Worm (Caenorhabditis elegans) whole organism, late embryonic: ENCODE results near the gene asp-4.

Source experiments
- C08G9.2 ChIP-seq: sonication (generic microtip); optimal IDR thresholded peaks from 2 replicates; lab custom pipeline; 2016; ENCODE audit warnings: mild to moderate bottlenecking, missing genetic modification characterization, moderate library complexity, missing compliant biosample characterization
- C38D4.7 ChIP-seq: fragments of 200-800 bp; sonication (Bioruptor generic); optimal IDR thresholded peaks from 2 replicates; lab custom pipeline; 2018; ENCODE audit warnings: mild to moderate bottlenecking, missing genetic modification characterization, moderate library complexity, missing compliant biosample characterization
- K09A11.1 ChIP-seq: sonication (generic microtip); optimal IDR thresholded peaks from 2 replicates; lab custom pipeline; 2017; ENCODE audit warnings: antibody characterized with exemption, mild to moderate bottlenecking, missing genetic modification characterization, missing compliant biosample characterization; ENCODE audit not compliant: insufficient read depth
- T23F11.4 ChIP-seq: fragments of 200-800 bp; sonication (Bioruptor generic); optimal IDR thresholded peaks from 2 replicates; lab custom pipeline; 2018; ENCODE audit warnings: mild to moderate bottlenecking, missing genetic modification characterization, missing compliant biosample characterization
- Y22D7AL.16 ChIP-seq: sonication (generic microtip); optimal IDR thresholded peaks from 2 replicates; lab custom pipeline; 2016; ENCODE audit warnings: missing genetic modification characterization, missing compliant biosample characterization
- ahr-1 ChIP-seq: sonication (generic microtip); optimal IDR thresholded peaks from 2 replicates; lab custom pipeline; 2016; ENCODE audit warnings: missing genetic modification characterization, missing compliant biosample characterization
- ceh-14 ChIP-seq: sonication (generic microtip); optimal IDR thresholded peaks from 2 replicates; lab custom pipeline; 2016; ENCODE audit warnings: missing genotype, missing genetic modification characterization, missing compliant biosample characterization
- ceh-18 ChIP-seq: sonication (generic microtip); optimal IDR thresholded peaks from 2 replicates; lab custom pipeline; 2016; ENCODE audit warnings: missing genetic modification characterization, missing compliant biosample characterization
- ceh-2 ChIP-seq: sonication (generic microtip); optimal IDR thresholded peaks from 2 replicates; lab custom pipeline; 2016; ENCODE audit warnings: missing genotype, missing genetic modification characterization, missing compliant biosample characterization
- ceh-22 ChIP-seq: sonication (generic microtip); optimal IDR thresholded peaks from 2 replicates; lab custom pipeline; 2017; ENCODE audit warnings: missing biosample characterization, missing genetic modification characterization
- ceh-30 ChIP-seq: fragments of 150-350 bp; optimal IDR thresholded peaks from 2 replicates; lab custom pipeline; 2014; ENCODE audit warnings: missing biosample characterization, missing genetic modification characterization
- ceh-31 ChIP-seq: sonication (generic microtip); optimal IDR thresholded peaks from 2 replicates; lab custom pipeline; 2016; ENCODE audit warnings: missing genetic modification characterization, missing compliant biosample characterization
- ceh-34 ChIP-seq: sonication (generic microtip); optimal IDR thresholded peaks from 2 replicates; lab custom pipeline; 2016; ENCODE audit warnings: mild to moderate bottlenecking, missing genetic modification characterization, missing compliant biosample characterization
- ceh-48 ChIP-seq: sonication (generic microtip); optimal IDR thresholded peaks from 2 replicates; lab custom pipeline; 2016; ENCODE audit warnings: missing genetic modification characterization, inconsistent platforms, missing compliant biosample characterization
- ceh-9 ChIP-seq: sonication (generic microtip); optimal IDR thresholded peaks from 2 replicates; lab custom pipeline; 2016; ENCODE audit warnings: mild to moderate bottlenecking, missing genetic modification characterization, inconsistent platforms, missing compliant biosample characterization
- dmd-4 ChIP-seq: sonication (generic microtip); optimal IDR thresholded peaks from 2 replicates; lab custom pipeline; 2016; ENCODE audit warnings: borderline replicate concordance, missing genetic modification characterization, missing compliant biosample characterization
- dve-1 ChIP-seq: sonication (generic microtip); optimal IDR thresholded peaks from 2 replicates; lab custom pipeline; 2017; ENCODE audit warnings: antibody characterized with exemption, mild to moderate bottlenecking, missing genetic modification characterization, missing compliant biosample characterization
- elt-4 ChIP-seq: sonication (generic microtip); optimal IDR thresholded peaks from 2 replicates; lab custom pipeline; 2016; ENCODE audit warnings: missing genetic modification characterization, missing compliant biosample characterization
- eyg-1 ChIP-seq: sonication (generic microtip); optimal IDR thresholded peaks from 2 replicates; lab custom pipeline; 2016; ENCODE audit warnings: missing genotype, missing genetic modification characterization, missing compliant biosample characterization
- hlh-15 ChIP-seq: sonication (generic microtip); optimal IDR thresholded peaks from 2 replicates; lab custom pipeline; 2016; ENCODE audit warnings: missing genetic modification characterization, missing compliant biosample characterization
- hlh-30 ChIP-seq: sonication (generic microtip); optimal IDR thresholded peaks from 2 replicates; lab custom pipeline; 2017; ENCODE audit warnings: antibody characterized with exemption, missing genetic modification characterization, missing compliant biosample characterization; ENCODE audit not compliant: insufficient read depth
- hlh-8 ChIP-seq: sonication (generic microtip); optimal IDR thresholded peaks from 2 replicates; lab custom pipeline; 2016; ENCODE audit warnings: missing genotype, missing genetic modification characterization, missing compliant biosample characterization
- lin-11 ChIP-seq: fragments of 200-800 bp; sonication (Bioruptor generic); optimal IDR thresholded peaks from 2 replicates; lab custom pipeline; 2018; ENCODE audit warnings: mild to moderate bottlenecking, missing genetic modification characterization, missing compliant biosample characterization
- mec-3 ChIP-seq: sonication (generic microtip); optimal IDR thresholded peaks from 2 replicates; lab custom pipeline; 2016; ENCODE audit warnings: borderline replicate concordance, missing genetic modification characterization, missing compliant biosample characterization
- nfya-1 ChIP-seq: sonication (generic microtip); optimal IDR thresholded peaks from 2 replicates; lab custom pipeline; 2017; ENCODE audit warnings: missing genetic modification characterization, mild to moderate bottlenecking, missing compliant biosample characterization, antibody characterized with exemption, moderate library complexity
- nhr-11 ChIP-seq: fragments of 150-350 bp; optimal IDR thresholded peaks from 2 replicates; lab custom pipeline; 2014; ENCODE audit warnings: missing biosample characterization, missing genetic modification characterization
- nhr-232 ChIP-seq: sonication (generic microtip); optimal IDR thresholded peaks from 2 replicates; lab custom pipeline; 2016; ENCODE audit warnings: missing genetic modification characterization, missing compliant biosample characterization
- npax-4 ChIP-seq: sonication (generic microtip); optimal IDR thresholded peaks from 2 replicates; lab custom pipeline; 2016; ENCODE audit warnings: missing genetic modification characterization, missing compliant biosample characterization
- odd-2 ChIP-seq: sonication (generic microtip); optimal IDR thresholded peaks from 2 replicates; lab custom pipeline; 2017; ENCODE audit warnings: antibody characterized with exemption, mild to moderate bottlenecking, missing genetic modification characterization, missing compliant biosample characterization
- pha-2 ChIP-seq: sonication (generic microtip); optimal IDR thresholded peaks from 2 replicates; lab custom pipeline; 2017; ENCODE audit warnings: mild to moderate bottlenecking, missing genetic modification characterization, missing compliant biosample characterization
- ref-2 ChIP-seq: sonication (generic microtip); optimal IDR thresholded peaks from 2 replicates; lab custom pipeline; 2016; ENCODE audit warnings: missing genetic modification characterization, missing compliant biosample characterization
- rnt-1 ChIP-seq: sonication (generic microtip); optimal IDR thresholded peaks from 2 replicates; lab custom pipeline; 2016; ENCODE audit warnings: missing genetic modification characterization, missing compliant biosample characterization
- sox-2 ChIP-seq: fragments of 200-800 bp; sonication (Bioruptor generic); IDR thresholded peaks from 2 replicates; pipeline ENCODE4 v1.3.6; 2022; ENCODE audit warnings: missing genetic modification reagents, missing genetic modification characterization, missing compliant biosample characterization
- sox-4 ChIP-seq: sonication (generic microtip); optimal IDR thresholded peaks from 2 replicates; lab custom pipeline; 2017; ENCODE audit warnings: mild to moderate bottlenecking, missing genetic modification characterization, inconsistent platforms, missing compliant biosample characterization
- syd-9 ChIP-seq: sonication (generic microtip); optimal IDR thresholded peaks from 2 replicates; lab custom pipeline; 2016; ENCODE audit warnings: mild to moderate bottlenecking, missing genetic modification characterization, moderate library complexity, missing compliant biosample characterization
- tbx-2 ChIP-seq: sonication (generic microtip); optimal IDR thresholded peaks from 2 replicates; lab custom pipeline; 2016; ENCODE audit warnings: missing genetic modification characterization, missing compliant biosample characterization
- tbx-7 ChIP-seq: sonication (generic microtip); optimal IDR thresholded peaks from 2 replicates; lab custom pipeline; 2016; ENCODE audit warnings: missing genotype, missing genetic modification characterization, missing compliant biosample characterization
- ttx-3 ChIP-seq: sonication (generic microtip); optimal IDR thresholded peaks from 2 replicates; lab custom pipeline; 2016; ENCODE audit warnings: missing genetic modification reagents, missing genetic modification characterization, missing compliant biosample characterization
- unc-86 ChIP-seq: sonication (generic microtip); optimal IDR thresholded peaks from 2 replicates; lab custom pipeline; 2016; ENCODE audit warnings: missing genetic modification characterization, missing compliant biosample characterization
- zip-5 ChIP-seq: sonication (generic microtip); optimal IDR thresholded peaks from 2 replicates; lab custom pipeline; 2016; ENCODE audit warnings: missing genetic modification characterization, missing compliant biosample characterization
- ztf-16 ChIP-seq: sonication (generic microtip); optimal IDR thresholded peaks from 2 replicates; lab custom pipeline; 2017; ENCODE audit warnings: missing genetic modification characterization, missing compliant biosample characterization

asp-4 gene

ce11 chrX:13220609-13221008 lies 653 bp downstream of the asp-4 start:
- TF ChIP-seq nhr-11 (tag; lab: Kevin White, UChicago) (no peak), ceh-9 (tag; lab: Kevin White, UChicago) (no peak), ref-2 (tag; lab: Kevin White, UChicago) (no peak), C38D4.7 (GFP tag; lab: Kevin White, UChicago) (no peak), ceh-34 (tag; lab: Kevin White, UChicago) (no peak), lin-11 (no peak), sox-4 (tag; lab: Kevin White, UChicago) (no peak), hlh-15 (tag; lab: Kevin White, UChicago) (no peak), nhr-232 (no peak), mec-3 (no peak), ceh-22 (no peak), ceh-30 (tag; lab: Kevin White, UChicago) (no peak), ceh-2 (tag; lab: Kevin White, UChicago) (no peak), ceh-18 (tag; lab: Kevin White, UChicago) (no peak), ceh-31 (no peak), Y22D7AL.16 (tag; lab: Kevin White, UChicago) (no peak), syd-9 (tag; lab: Kevin White, UChicago) (no peak), elt-4 (tag; lab: Kevin White, UChicago) (no peak), C08G9.2 (no peak), odd-2 (tag; lab: Kevin White, UChicago) (no peak)

- TF ChIP-seq ceh-48 (tag; lab: Kevin White, UChicago), result no peak
- TF ChIP-seq ceh-22, result no peak
- no peak for TF ChIP-seq ahr-1 (tag; lab: Kevin White, UChicago)
- no peak for TF ChIP-seq ttx-3 (tag; lab: Kevin White, UChicago)
- no peak for TF ChIP-seq K09A11.1 (tag; lab: Kevin White, UChicago)
- no peak for TF ChIP-seq hlh-30 (tag; lab: Kevin White, UChicago)
- no peak for TF ChIP-seq nfya-1 (tag; lab: Kevin White, UChicago)
- no peak for TF ChIP-seq zip-5 (tag; lab: Kevin White, UChicago)
- no peak for TF ChIP-seq unc-86 (tag; lab: Kevin White, UChicago)
- no peak for TF ChIP-seq npax-4 (tag; lab: Kevin White, UChicago)
- no peak for TF ChIP-seq ceh-31
- no peak for TF ChIP-seq T23F11.4
- TF ChIP-seq sox-4 (tag; lab: Kevin White, UChicago), result no peak
- TF ChIP-seq sox-2 (GFP tag; lab: Robert Waterston, UW), result no peak
- no peak for TF ChIP-seq ztf-16
- no peak for TF ChIP-seq dve-1 (tag; lab: Kevin White, UChicago)
- no peak for TF ChIP-seq mec-3
Measured at ce11 chrX:13217940-13218339, 3.3 kb downstream of the asp-4 start.

ce11 chrX:13216802-13217201 lies 4.5 kb downstream of the asp-4 start, which contains the start of gene R12H7.4:
TSS of gene R12H7.4 (plus strand) at chrX:13217102.
- TF ChIP-seq ceh-2 (tag; lab: Kevin White, UChicago) (no peak), pha-2 (tag; lab: Kevin White, UChicago) (no peak), hlh-8 (tag; lab: Kevin White, UChicago) (no peak), nhr-11 (tag; lab: Kevin White, UChicago) (no peak), tbx-2 (no peak), tbx-7 (tag; lab: Kevin White, UChicago) (no peak), elt-4 (tag; lab: Kevin White, UChicago) (no peak), ceh-14 (tag; lab: Kevin White, UChicago) (no peak), rnt-1 (tag; lab: Kevin White, UChicago) (no peak), odd-2 (tag; lab: Kevin White, UChicago) (no peak), eyg-1 (tag; lab: Kevin White, UChicago) (no peak), unc-86 (tag; lab: Kevin White, UChicago) (no peak), dmd-4 (tag; lab: Kevin White, UChicago) (no peak), Y22D7AL.16 (tag; lab: Kevin White, UChicago) (no peak)
- TF ChIP-seq, all 69 proteins: peak for 0
